Fruit fly (Drosophila melanogaster) Kc167 (cell line): ENCODE data around the gene Tyler.

ENCODE experiments used
- Myc ChIP-seq: fragments of >200 bp; optimal IDR thresholded peaks from 2 replicates; lab custom pipeline; 2017; ENCODE audit warnings: missing external identifiers
- Sin3A ChIP-seq: fragments of >200 bp; optimal IDR thresholded peaks from 2 replicates; lab custom pipeline; 2018; ENCODE audit warnings: missing external identifiers
- h ChIP-seq: fragments of >200 bp; optimal IDR thresholded peaks from 3 replicates; lab custom pipeline; 2018; ENCODE audit warnings: missing external identifiers
- insv ChIP-seq: fragments of >200 bp; optimal IDR thresholded peaks from 3 replicates; lab custom pipeline; 2018; ENCODE audit warnings: missing external identifiers
- psq ChIP-seq: fragments of >200 bp; optimal IDR thresholded peaks from 2 replicates; lab custom pipeline; 2017; ENCODE audit warnings: missing external identifiers
- ttk ChIP-seq: sonication (Bioruptor generic); optimal IDR thresholded peaks from 2 replicates; lab custom pipeline; 2017; ENCODE audit warnings: missing external identifiers

Gene Tyler

DNA sequence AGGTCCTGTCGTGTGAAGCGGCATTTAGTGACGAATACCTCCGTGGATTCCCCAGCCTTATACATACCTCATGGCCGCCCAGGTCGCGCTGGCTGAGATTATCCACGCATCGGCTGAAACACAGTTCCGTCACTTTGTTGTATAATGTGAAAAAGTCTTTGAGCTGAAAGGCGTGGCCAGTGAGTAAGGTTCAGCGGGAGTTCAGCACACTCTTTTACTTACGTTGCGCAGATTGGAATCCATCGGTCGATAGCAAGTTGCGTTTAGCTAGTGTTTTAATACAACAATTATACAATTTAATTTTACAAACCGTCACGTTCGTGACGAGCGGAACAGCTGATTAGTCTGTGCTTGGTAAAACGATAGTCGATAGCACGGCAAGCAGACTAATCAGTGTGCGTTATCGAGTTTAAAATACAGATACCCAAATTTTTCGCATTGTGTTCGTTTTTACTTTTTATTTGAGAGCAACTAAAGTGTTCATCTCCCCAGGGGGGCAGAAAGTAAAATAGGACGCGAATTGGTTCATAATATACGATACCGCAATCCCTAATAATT, 6.9 kb downstream of the Tyler start, which contains the start of the genes Pstk and Tim9b:
Gene Pstk, minus strand, starts transcription at position 355 of the 558 bp plus-strand sequence.
Gene Tim9b, minus strand, starts transcription at position 355 of the 558 bp plus-strand sequence.
- no peak for TF ChIP-seq ttk (lab: Kevin White, UChicago)
- no peak for TF ChIP-seq Myc
- TF ChIP-seq insv (lab: Kevin White, UChicago): no peak
- no peak for TF ChIP-seq Sin3A
- no peak for TF ChIP-seq h (lab: Kevin White, UChicago)
- TF ChIP-seq psq: no peak

DNA sequence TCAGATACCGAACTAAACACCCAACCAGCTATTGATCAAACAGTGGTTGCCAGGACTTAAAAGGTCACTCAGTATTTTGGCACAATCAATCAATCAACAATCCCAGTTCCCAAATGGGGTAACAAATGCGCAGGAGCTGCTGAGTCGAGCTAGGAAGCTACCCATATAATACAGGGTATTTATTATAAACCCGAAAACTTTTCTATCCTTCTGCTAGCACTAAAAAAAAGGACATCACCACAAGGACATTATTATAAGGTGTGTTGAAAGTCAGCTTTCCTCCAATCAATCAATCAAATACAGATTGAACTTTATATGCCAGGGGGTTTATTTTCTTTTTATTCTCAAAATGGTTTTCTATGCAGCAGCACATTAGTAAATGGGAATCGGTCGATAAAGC, 9.8 kb downstream of the Tyler start, which contains the start of gene CG14221:
Gene CG14221, minus strand, starts transcription at position 101 of the 400 bp plus-strand sequence.
- TF ChIP-seq ttk (lab: Kevin White, UChicago) (no peak), insv (lab: Kevin White, UChicago) (no peak), psq (no peak), Myc (no peak)

DNA sequence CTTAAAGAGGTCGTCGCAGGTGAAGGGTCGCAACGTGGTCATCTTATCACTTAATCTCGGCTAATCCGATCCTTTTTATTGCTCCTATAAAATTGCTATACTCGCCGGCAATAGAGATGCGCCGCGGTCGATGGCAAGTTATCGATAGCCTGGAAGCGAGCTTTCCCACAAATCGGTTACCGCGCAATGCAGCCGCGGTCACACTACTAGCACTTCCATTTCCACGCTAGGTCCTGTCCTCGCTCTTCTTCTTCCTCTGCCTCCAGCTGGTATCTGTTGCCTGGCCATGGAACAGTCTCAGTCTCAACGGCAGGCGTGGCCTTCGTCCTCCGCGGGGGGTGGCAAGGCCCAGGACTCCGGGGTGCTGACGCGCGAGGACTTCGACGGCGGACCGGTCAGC, 11.6 kb downstream of the Tyler start, which contains the start of the genes Naa20A and MKP-4:
Gene Naa20A, minus strand, starts transcription at position 151 of the 400 bp plus-strand sequence.
Gene MKP-4, plus strand, starts transcription at position 191 of the 400 bp plus-strand sequence.
- TF ChIP-seq h (lab: Kevin White, UChicago): no peak
- TF ChIP-seq insv (lab: Kevin White, UChicago): no peak
- TF ChIP-seq Sin3A: no peak

DNA sequence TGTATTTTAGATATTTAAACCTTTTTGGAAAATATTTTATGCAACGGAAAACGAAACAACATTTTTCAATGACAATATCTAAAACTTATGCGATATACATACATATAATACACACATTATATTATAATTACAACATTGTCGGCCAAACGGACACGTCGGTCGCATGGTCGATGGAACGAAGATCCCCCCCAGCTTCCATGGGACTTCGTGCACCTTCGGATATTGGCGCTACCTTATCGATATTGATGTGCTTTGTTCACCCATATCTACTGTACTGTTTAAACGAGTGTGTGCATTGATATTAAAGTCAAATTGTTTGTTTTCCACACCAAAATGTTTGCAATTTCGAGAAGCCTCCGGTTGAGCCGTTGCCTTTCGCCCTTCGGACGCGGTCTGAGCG, 14.1 kb downstream of the Tyler start, which contains the start of gene CG14212:
Gene CG14212, plus strand, starts transcription at position 301 of the 400 bp plus-strand sequence.
- TF ChIP-seq Sin3A: no peak
- no peak for TF ChIP-seq ttk (lab: Kevin White, UChicago)

DNA sequence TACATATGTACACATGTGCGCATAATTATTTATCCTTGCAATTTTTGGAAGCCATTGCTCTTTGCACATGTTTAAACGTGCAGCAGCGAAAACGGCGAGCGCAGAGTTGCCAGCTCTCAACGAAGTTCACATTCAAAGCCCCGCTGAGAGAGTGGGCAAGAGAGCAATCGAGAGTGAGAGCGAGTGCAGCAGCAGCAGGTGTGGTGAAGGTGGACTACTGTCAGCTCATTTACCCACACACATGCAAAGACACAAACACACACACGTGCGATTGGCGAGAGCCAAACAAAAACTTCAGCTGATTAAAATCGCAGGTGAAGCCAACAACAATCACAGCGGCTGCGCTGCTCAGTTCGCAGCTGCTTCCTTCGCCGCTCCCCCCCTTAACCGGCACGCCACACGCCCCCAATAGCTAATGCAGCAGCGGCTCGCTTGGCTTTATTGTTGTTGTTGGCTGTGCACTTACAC, 20.1 kb downstream of the Tyler start:
- TF ChIP-seq h (lab: Kevin White, UChicago) (no peak), psq (no peak), Sin3A (no peak), Myc (no peak), ttk (lab: Kevin White, UChicago) (no peak), insv (lab: Kevin White, UChicago) (no peak)

DNA sequence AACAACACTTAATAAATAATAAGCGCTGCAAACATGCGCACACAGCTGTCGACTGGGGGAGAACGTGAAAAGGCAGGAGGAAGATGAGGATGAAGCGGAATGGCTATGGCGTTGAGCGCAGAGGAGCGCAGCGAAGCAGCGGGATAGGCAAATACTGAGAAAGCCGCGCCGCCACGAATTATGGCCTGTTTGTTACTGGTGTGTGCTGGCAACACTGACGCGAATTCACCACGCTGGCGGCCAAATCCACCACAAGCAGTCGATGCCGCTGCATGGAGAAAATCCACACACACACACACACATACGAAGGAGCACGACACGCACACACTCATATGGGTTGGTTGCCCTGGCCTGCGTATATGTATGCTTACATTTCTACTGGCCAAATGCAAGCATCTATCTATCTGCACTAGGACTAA, 25.7 kb downstream of the Tyler start:
- TF ChIP-seq psq (no peak), ttk (lab: Kevin White, UChicago) (no peak), Myc (no peak), Sin3A (no peak), h (lab: Kevin White, UChicago) (no peak), insv (lab: Kevin White, UChicago) (no peak)

DNA sequence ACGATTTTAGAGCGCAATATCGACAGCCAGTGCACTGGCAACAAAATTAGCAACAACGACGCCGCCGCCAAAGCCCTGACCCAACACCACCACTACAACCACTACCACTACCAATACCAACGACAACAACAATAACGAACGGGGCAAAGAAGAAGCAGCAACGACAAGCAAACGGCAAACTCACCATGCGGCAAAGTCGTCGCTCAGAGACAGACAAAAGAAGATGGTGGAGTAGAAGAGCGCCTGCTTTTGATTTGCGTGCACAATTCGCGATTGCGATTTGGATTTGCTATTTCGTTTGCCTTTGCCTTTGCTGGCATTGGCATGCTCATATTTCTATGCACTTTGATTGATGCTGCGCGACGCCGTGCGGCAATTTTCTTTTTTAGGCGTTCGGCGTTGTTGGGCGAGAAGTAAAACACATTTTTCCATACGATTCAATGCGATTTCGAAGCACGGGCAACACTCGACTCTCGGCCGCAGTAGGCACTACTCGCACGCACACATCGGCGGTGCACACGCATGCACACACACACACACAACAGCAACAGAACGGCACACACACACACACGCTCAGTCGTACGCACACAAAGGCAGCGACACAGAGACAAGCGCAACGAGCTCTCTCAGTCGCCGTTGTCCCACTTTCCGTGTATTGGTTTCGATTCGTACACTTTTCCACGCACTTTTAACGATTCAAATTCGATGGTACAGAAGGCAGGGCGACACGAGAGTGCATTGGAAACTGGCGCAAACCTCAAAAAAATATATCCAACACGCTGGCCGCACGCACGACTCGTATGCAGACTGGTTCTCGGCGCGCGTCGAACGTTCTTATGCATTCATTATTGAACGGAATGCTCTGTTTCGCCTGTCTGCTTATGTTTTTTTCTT, 26.4 kb downstream of the Tyler start:
- no peak for TF ChIP-seq h (lab: Kevin White, UChicago)
- no peak for TF ChIP-seq insv (lab: Kevin White, UChicago)
- no peak for TF ChIP-seq psq
- TF ChIP-seq Sin3A: no peak
- no peak for TF ChIP-seq Myc
- no peak for TF ChIP-seq ttk (lab: Kevin White, UChicago)

DNA sequence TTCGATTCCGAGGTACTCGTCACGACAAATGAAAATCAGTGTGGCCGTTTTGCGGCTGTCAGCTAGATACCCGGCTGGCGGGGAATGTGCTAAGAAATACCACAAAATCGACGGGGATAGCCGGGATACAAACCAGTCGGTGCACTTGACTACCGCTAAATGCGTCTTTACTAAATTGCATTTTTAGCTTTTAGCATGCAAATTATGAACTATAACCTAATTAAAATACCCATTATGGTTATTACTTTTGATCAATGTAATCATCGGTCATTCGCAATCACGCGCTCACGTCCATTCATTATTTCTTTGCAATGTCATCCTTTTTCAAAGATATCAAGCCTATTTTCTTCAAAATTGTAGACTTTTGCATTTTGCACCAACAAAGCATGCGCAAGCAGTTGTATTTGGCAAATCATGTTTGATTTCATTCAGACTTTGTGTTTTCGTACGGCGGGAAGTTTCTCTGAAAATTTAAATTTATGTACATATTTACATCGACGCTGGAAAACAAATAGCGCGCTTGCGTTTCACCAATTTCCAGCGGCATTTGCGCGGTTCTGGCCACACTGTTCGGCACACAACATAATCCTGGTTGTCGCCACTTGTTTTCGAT, 27.1 kb downstream of the Tyler start, which contains the start of gene Rcd-1:
Gene Rcd-1, plus strand, starts transcription at position 440 of the 613 bp plus-strand sequence.
- TF ChIP-seq ttk (lab: Kevin White, UChicago) (no peak), psq (no peak), insv (lab: Kevin White, UChicago) (no peak)

DNA sequence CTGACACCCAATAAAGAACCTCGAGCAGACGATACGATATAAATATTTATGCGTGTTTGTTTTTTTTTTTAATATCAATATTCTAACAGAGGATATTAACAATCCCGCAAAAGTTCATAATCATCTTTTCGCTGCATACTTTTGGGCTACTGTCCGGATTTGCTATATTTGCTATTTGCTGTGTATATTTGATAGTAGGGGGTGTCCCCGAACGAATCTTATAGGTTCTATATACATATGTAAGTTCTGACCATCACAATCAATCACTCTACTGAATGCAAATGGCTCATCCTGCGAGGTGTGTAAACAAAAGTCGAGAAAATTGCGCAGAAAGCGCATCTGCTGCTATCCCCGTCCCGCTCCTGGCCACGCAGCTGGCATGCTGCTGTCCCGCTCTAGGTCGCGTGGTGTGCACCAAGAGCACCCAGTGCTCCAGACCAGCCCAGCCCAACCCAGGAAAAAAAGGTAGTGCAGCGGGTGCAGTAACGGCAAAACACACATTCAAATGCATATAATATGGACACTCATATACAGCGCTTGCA, 29.5 kb downstream of the Tyler start:
- TF ChIP-seq psq: no peak
- no peak for TF ChIP-seq h (lab: Kevin White, UChicago)
- TF ChIP-seq Sin3A: no peak
- no peak for TF ChIP-seq ttk (lab: Kevin White, UChicago)
- no peak for TF ChIP-seq insv (lab: Kevin White, UChicago)
- TF ChIP-seq Myc: no peak

DNA sequence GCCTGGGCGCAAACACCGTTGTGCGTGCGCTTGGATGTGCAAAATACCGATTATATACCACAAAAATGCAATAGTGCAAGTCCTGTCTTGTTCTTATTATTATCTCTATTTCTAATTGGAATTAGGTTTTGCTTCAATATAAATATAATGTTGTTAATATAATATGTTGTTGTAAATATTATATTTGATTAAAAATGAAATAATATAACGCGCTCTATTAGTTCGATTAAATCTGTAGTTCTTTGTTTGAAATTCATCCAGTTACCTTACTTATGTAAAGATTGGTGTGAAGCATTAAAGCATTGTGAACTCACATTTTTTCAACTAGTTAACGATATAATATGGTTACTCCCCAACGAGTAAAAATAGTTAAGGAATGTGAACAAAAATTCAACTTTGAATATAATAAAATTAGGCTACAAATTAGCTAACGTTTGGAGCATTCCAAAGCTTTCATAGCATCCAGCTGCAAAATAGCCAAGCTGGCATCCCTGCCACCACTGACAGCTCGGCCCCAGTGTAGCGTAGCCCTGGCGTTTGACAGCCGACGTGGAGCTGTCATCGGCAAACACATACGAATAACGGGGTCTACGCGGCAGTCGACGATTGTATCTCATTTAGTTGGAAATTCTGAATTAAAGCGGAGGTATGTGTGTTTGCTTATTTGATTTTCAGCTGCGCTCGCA, 31.6 kb downstream of the Tyler start, which contains the start of the genes CG12237 and Sec61gamma:
Gene CG12237, minus strand, starts transcription at position 51 of the 686 bp plus-strand sequence.
Gene Sec61gamma, plus strand, starts transcription at position 509 of the 686 bp plus-strand sequence.
- no peak for TF ChIP-seq psq
- TF ChIP-seq Myc: no peak
- no peak for TF ChIP-seq ttk (lab: Kevin White, UChicago)
- TF ChIP-seq insv (lab: Kevin White, UChicago): no peak
- no peak for TF ChIP-seq Sin3A
- no peak for TF ChIP-seq h (lab: Kevin White, UChicago)

DNA sequence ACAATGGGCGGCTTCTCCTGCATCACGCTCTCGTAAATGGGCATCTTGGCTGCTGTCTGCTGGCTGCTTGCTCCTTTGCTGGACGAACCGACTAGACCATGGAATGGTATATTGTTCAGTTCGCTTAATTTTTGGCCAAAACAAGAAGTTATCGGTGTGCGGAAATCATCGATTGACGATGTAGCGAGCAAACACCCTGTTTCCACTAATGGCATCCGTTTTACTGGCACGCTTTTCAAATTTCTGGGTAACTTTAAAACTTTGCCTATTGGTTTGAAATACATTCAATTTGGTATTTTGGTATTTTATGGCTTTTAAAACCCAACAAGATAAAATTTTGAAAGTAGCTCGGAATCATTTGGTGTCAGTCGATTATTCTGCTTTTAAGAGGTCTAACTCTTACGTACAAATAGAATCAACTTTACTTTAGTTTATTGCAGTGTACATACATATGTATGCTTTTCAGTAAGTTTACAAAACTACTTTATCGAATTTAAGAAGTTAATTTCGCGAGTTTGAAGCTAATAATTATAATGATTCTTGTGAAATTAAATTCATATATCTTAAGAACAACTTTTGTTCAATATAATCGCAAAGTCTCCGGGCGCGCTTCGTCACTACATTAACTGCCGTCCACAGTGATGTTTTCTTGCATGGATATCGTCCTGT, 34.7 kb downstream of the Tyler start, which contains the start of gene Arp10:
Gene Arp10, minus strand, starts transcription at position 304 of the 669 bp plus-strand sequence.
- no peak for TF ChIP-seq Myc
- TF ChIP-seq Sin3A: no peak
- no peak for TF ChIP-seq psq
- TF ChIP-seq insv (lab: Kevin White, UChicago): no peak
- no peak for TF ChIP-seq ttk (lab: Kevin White, UChicago)
- TF ChIP-seq h (lab: Kevin White, UChicago): no peak
